Worm (Caenorhabditis elegans): ENCODE results near the gene T01B7.13.

Gene T01B7.13

DNA sequence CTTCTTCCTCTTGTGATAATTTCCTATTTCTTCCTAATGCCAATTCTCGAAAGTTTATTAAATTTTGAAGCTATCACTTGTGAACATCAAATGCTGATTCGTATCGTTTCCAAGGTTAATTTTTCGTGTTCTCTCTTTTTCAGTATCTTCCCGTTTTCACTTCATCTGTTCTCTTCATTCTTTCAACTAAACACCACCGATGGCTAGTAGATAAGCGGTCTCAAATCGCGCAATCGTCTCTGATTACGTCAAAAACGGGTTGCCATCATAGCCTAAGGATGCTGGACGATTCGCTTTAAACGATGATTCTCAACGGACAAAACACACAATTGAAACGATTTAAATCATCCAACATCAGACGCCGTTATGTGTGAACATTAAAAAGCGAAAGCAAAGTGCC, 2.4 kb downstream of the T01B7.13 start:
- TF ChIP-seq nhr-6 (tag; optimal IDR thresholded peaks at IDR 0.05), result no peak
- peak; percentile 14 for TF ChIP-seq ama-1 (optimal IDR thresholded peaks at IDR 0.05)
- TF ChIP-seq mdl-1 (tag; optimal IDR thresholded peaks at IDR 0.05), result peak in 1 of 2 experiments; percentile 22
- peak; percentile 14 for TF ChIP-seq hlh-11 (tag; optimal IDR thresholded peaks at IDR 0.05)
- no peak for TF ChIP-seq zfp-3 (GFP tag; conservative IDR thresholded peaks at IDR 0.05)
- TF ChIP-seq unc-62 (GFP tag; optimal IDR thresholded peaks at IDR 0.05 in 1 of 2), result peak in 1 of 2 experiments; percentile 37
- TF ChIP-seq unc-62 (tag; optimal IDR thresholded peaks at IDR 0.05), result no peak
- peak; percentile 38 for TF ChIP-seq nhr-28 (tag; optimal IDR thresholded peaks at IDR 0.05)
- TF ChIP-seq ceh-62 (tag; optimal IDR thresholded peaks at IDR 0.05), result no peak

DNA sequence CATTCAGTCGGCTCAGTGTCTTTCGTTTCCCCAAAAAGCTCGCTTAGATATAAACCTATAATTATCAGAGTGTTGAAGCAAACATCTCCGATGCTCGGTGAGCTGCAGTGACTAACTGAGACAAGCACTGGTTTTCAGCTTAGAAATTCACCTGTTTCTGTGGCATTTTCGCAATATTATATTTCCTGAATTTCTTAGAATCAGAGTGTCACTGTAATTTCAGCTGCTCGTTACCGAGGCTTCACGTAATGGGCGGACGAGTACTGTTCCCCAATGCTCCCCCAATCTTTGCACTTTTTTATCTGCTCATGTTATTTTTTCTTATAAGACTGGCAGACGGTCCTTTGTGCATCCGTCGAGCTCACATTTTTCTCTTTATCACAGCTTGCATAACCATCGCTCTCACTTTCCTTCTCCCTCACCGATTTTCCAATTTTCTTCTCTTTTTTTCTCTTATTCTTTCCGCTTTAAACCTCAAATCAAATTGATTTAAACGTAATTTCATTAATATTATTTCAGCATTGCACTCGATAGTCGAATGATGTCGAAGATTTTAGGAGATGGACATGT, 6.8 kb downstream of the T01B7.13 start, which contains the start of gene trcs-2:
Gene trcs-2, plus strand, starts transcription at position 520 of the 570 bp plus-strand sequence.
- 0 out of 2 replicates have a peak, but pooled peaks have one; percentile 16 for TF ChIP-seq egl-43 (GFP tag; IDR thresholded peaks at IDR 0.05)
- no peak for TF ChIP-seq daf-12 (tag; optimal IDR thresholded peaks at IDR 0.05)

DNA sequence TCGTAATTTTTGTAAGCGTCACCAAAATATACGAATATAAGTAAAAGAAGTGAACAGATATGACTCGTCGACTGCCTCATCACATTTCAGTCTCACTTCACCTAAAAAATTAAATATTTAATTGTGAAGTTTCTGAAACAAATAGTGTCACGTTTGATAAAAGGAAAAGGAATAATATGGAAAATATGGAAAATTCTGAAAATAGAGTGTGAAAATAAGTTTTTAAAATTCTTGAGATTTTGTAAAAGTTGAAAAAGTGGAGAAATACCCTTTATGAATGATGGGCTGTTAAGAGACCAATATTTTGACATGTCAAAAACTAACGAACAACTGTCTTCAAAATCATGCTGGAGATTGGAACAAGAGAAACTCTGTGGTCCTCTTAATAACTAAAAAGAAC, 11.5 kb downstream of the T01B7.13 start, which contains the start of gene T01B7.9:
Gene T01B7.9, minus strand, starts transcription at position 101 of the 400 bp plus-strand sequence.
- TF ChIP-seq unc-62 (GFP tag; optimal IDR thresholded peaks at IDR 0.05 in 1 of 2), result no peak
- no peak for TF ChIP-seq unc-62 (tag; optimal IDR thresholded peaks at IDR 0.05)
- TF ChIP-seq ceh-20 (GFP tag; IDR thresholded peaks at IDR 0.05), result no peak
- no peak for TF ChIP-seq daf-12 (tag; optimal IDR thresholded peaks at IDR 0.05)
- TF ChIP-seq F10B5.3 (tag; optimal IDR thresholded peaks at IDR 0.05), result no peak
- no peak for TF ChIP-seq mxl-3 (GFP tag; optimal IDR thresholded peaks at IDR 0.05)
- TF ChIP-seq nhr-42 (GFP tag; IDR thresholded peaks at IDR 0.05), result no peak
- no peak for TF ChIP-seq nhr-25 (tag; optimal IDR thresholded peaks at IDR 0.05; ENCODE audit: borderline replicate concordance, insufficient read depth)
- no peak for TF ChIP-seq lin-13 (GFP tag; optimal IDR thresholded peaks at IDR 0.05)
- TF ChIP-seq jun-1 (tag; optimal IDR thresholded peaks at IDR 0.05), result no peak
- TF ChIP-seq egl-27 (tag; optimal IDR thresholded peaks at IDR 0.05), result no peak
- no peak for TF ChIP-seq hlh-11 (tag; optimal IDR thresholded peaks at IDR 0.05)
- TF ChIP-seq lin-15B (tag; optimal IDR thresholded peaks at IDR 0.05), result no peak
- no peak for TF ChIP-seq nhr-77 (tag; optimal IDR thresholded peaks at IDR 0.05)
- no peak for TF ChIP-seq spr-1 (tag; optimal IDR thresholded peaks at IDR 0.05)
- no peak for TF ChIP-seq spr-3 (GFP tag; optimal IDR thresholded peaks at IDR 0.05)
- TF ChIP-seq lsy-2 (tag; optimal IDR thresholded peaks at IDR 0.05), result no peak
- TF ChIP-seq nhr-10 (tag; optimal IDR thresholded peaks at IDR 0.05), result no peak

DNA sequence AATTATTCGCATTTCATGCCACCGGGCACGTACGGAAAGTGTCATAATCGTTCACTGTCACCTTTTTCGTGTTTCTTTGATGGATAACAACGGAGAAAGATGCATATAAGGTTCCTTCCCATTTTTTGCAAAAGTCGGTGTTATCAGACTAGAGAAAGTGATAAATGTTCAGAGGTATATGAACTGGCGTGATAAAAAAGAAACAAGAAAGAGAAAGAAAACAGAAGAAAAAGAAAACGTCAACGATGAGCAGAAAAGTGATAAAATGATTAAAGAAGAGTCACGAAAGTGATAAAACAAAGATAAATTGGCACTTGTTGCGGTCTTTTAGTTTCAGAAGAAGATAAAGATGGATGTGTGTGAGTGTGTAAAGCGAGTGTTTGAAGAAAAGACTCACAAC, 15.1 kb downstream of the T01B7.13 start:
- TF ChIP-seq ces-1 (GFP tag; optimal IDR thresholded peaks at IDR 0.05), result no peak
- TF ChIP-seq nhr-28 (tag; optimal IDR thresholded peaks at IDR 0.05), result peak; percentile 26
- TF ChIP-seq aha-1 (tag), result peak; percentile 82
- peak in 1 of 2 experiments; percentile 56 for TF ChIP-seq unc-62 (GFP tag; optimal IDR thresholded peaks at IDR 0.05 in 1 of 2)
- TF ChIP-seq unc-62 (tag; optimal IDR thresholded peaks at IDR 0.05), result no peak

DNA sequence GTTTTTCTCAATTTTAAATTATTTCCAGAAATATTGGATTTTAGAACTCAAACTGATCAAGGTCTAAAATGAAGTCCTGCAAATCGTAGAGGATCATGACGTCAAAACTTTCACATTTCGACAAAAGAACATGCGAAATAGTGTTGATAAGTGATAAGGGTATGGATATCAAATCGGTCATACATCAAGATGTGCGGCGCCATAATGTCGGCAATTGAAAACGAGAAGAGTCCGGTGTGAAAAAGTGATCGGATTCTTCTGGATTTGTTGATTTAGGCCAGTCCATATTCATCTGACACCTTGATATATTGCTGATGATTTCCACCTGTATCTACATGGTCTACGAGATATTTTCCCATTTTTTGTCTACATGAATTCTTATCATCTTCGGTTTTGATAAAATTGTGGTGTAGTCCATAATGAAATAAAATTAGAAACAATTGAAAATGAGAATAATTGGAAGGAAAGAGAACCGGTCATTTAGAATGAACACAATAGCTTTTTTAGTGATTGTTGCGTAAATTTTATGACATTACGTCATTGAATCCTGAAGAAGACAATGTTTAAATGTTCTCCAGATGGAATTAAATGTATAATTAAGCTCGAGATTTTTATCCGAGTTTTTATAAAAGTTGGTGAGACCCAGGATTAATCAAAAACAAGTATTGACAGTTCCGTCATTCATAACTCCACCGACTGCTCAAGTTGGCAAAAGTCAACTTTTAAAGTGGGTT, 15.9 kb downstream of the T01B7.13 start:
- TF ChIP-seq ztf-11 (tag; optimal IDR thresholded peaks at IDR 0.05), result no peak
- TF ChIP-seq Y105C5A.15 (GFP tag; IDR thresholded peaks at IDR 0.05), result no peak
- TF ChIP-seq nhr-28 (tag; optimal IDR thresholded peaks at IDR 0.05), result peak; percentile 47
- no peak for TF ChIP-seq skn-1 (tag; optimal IDR thresholded peaks at IDR 0.05)
- no peak for TF ChIP-seq ZK337.2 (GFP tag; IDR thresholded peaks at IDR 0.05)
- TF ChIP-seq unc-62 (GFP tag; optimal IDR thresholded peaks at IDR 0.05 in 1 of 2), result no peak
- no peak for TF ChIP-seq unc-62 (tag; optimal IDR thresholded peaks at IDR 0.05)
- TF ChIP-seq lin-39 (tag; optimal IDR thresholded peaks at IDR 0.05), result no peak
- no peak for TF ChIP-seq mxl-3 (GFP tag; optimal IDR thresholded peaks at IDR 0.05)
- TF ChIP-seq hlh-11 (tag; optimal IDR thresholded peaks at IDR 0.05), result peak; percentile 29
- TF ChIP-seq nhr-42 (GFP tag; IDR thresholded peaks at IDR 0.05), result no peak
- no peak for TF ChIP-seq zip-11 (GFP tag; IDR thresholded peaks at IDR 0.05)
- TF ChIP-seq snpc-4 (tag; optimal IDR thresholded peaks at IDR 0.05), result no peak
- TF ChIP-seq rbr-2 (tag; optimal IDR thresholded peaks at IDR 0.05), result no peak
- TF ChIP-seq aha-1 (tag), result peak; percentile 42
- TF ChIP-seq Y75B8A.6 (GFP tag; IDR thresholded peaks at IDR 0.05), result no peak
- TF ChIP-seq T20F7.1 (GFP tag; optimal IDR thresholded peaks at IDR 0.05), result no peak
- no peak for TF ChIP-seq mdt-29 (GFP tag; IDR thresholded peaks at IDR 0.05)

Measured in whole organism, L4 larva.